Fruit fly (Drosophila melanogaster) whole organism, embryonic: ENCODE results near the gene CG43345.

Experiments
- Bdp1 ChIP-seq: fragments of 200-800 bp; sonication (Bioruptor generic); optimal IDR thresholded peaks from 3 replicates; lab custom pipeline; 2016; ENCODE audit warnings: missing biosample characterization, missing genetic modification characterization
- CG10565 ChIP-seq: fragments of 200-800 bp; sonication (Bioruptor generic); optimal IDR thresholded peaks from 3 replicates; lab custom pipeline; 2016; ENCODE audit warnings: missing biosample characterization, mild to moderate bottlenecking, missing genetic modification characterization
- CG12236 ChIP-seq: fragments of 200-800 bp; sonication (Bioruptor generic); optimal IDR thresholded peaks from 2 replicates; lab custom pipeline; 2016; ENCODE audit warnings: missing biosample characterization, missing genetic modification characterization
- CG13624 ChIP-seq: fragments of 200-800 bp; sonication (Bioruptor generic); optimal IDR thresholded peaks from 2 replicates; lab custom pipeline; 2016; ENCODE audit warnings: missing biosample characterization, missing genetic modification characterization
- CG14014 ChIP-seq: fragments of 200-800 bp; sonication (Bioruptor generic); IDR thresholded peaks from 2 replicates; pipeline ENCODE4 v1.3.6; 2022; ENCODE audit warnings: missing biosample characterization, missing genetic modification characterization
- CG14710 ChIP-seq: fragments of 200-800 bp; sonication (Bioruptor generic); optimal IDR thresholded peaks from 3 replicates; lab custom pipeline; 2019; ENCODE audit warnings: missing biosample characterization, mild to moderate bottlenecking, missing genetic modification characterization, moderate library complexity
- CG2199 ChIP-seq: fragments of 200-800 bp; sonication (Bioruptor generic); IDR thresholded peaks from 3 replicates; pipeline ENCODE4 v1.3.6; 2022; ENCODE audit warnings: missing biosample characterization, missing genetic modification characterization
- CG2678 ChIP-seq: fragments of 200-800 bp; sonication (Bioruptor generic); optimal IDR thresholded peaks from 3 replicates; lab custom pipeline; 2019; ENCODE audit warnings: missing biosample characterization, mild to moderate bottlenecking, missing genetic modification characterization, moderate library complexity
- CG2712 ChIP-seq: fragments of 200-800 bp; optimal IDR thresholded peaks from 3 replicates; lab custom pipeline; 2019; ENCODE audit warnings: missing biosample characterization, mild to moderate bottlenecking, missing genetic modification characterization, moderate library complexity
- CG3995 ChIP-seq: fragments of 200-800 bp; sonication (Bioruptor generic); optimal IDR thresholded peaks from 3 replicates; lab custom pipeline; 2016; ENCODE audit warnings: missing biosample characterization, missing genetic modification characterization
- CG4282 ChIP-seq: fragments of 200-800 bp; sonication (Bioruptor generic); optimal IDR thresholded peaks from 2 replicates; lab custom pipeline; 2016; ENCODE audit warnings: missing biosample characterization, missing genetic modification characterization
- CG6654 ChIP-seq: fragments of 200-800 bp; sonication (Bioruptor generic); optimal IDR thresholded peaks from 2 replicates; lab custom pipeline; 2017; ENCODE audit warnings: missing biosample characterization, mild to moderate bottlenecking, missing genetic modification characterization
- CG8089 ChIP-seq: fragments of 200-800 bp; sonication (Bioruptor generic); optimal IDR thresholded peaks from 3 replicates; lab custom pipeline; 2016; ENCODE audit warnings: missing biosample characterization, missing genetic modification characterization
- CG8944 ChIP-seq: fragments of 200-800 bp; sonication (Bioruptor generic); optimal IDR thresholded peaks from 3 replicates; lab custom pipeline; 2016; ENCODE audit warnings: missing biosample characterization, missing genetic modification characterization
- CG9609 ChIP-seq: fragments of 200-800 bp; sonication (Bioruptor generic); optimal IDR thresholded peaks from 3 replicates; lab custom pipeline; 2016; ENCODE audit warnings: missing biosample characterization, missing genetic modification characterization
- CG9817 ChIP-seq: fragments of 200-800 bp; sonication (Bioruptor generic); optimal IDR thresholded peaks from 2 replicates; lab custom pipeline; 2018; ENCODE audit warnings: missing biosample characterization, mild to moderate bottlenecking, missing genetic modification characterization, moderate library complexity
- CTCF ChIP-seq: fragments of 200-800 bp; sonication (Bioruptor generic); optimal IDR thresholded peaks from 2 replicates; lab custom pipeline; 2017; ENCODE audit warnings: missing biosample characterization, mild to moderate bottlenecking, missing genetic modification characterization, moderate library complexity
- Chrac-16 ChIP-seq: fragments of 200-800 bp; sonication (Bioruptor generic); optimal IDR thresholded peaks from 3 replicates; lab custom pipeline; 2016; ENCODE audit warnings: missing biosample characterization, missing genetic modification characterization
- CoRest ChIP-seq: fragments of 200-800 bp; sonication (Bioruptor generic); optimal IDR thresholded peaks from 3 replicates; lab custom pipeline; 2018; ENCODE audit warnings: missing biosample characterization, mild to moderate bottlenecking, missing genetic modification characterization, moderate library complexity
- Deaf1 ChIP-seq: fragments of 200-800 bp; optimal IDR thresholded peaks from 3 replicates; lab custom pipeline; 2019; ENCODE audit warnings: missing biosample characterization, mild to moderate bottlenecking, missing genetic modification characterization, moderate library complexity
- Dp ChIP-seq: fragments of 200-800 bp; sonication (Bioruptor generic); optimal IDR thresholded peaks from 2 replicates; lab custom pipeline; 2018; ENCODE audit warnings: missing biosample characterization, mild to moderate bottlenecking, missing genetic modification characterization, moderate library complexity
- Dref ChIP-seq: fragments of 200-800 bp; sonication (Bioruptor generic); IDR thresholded peaks from 2 replicates; pipeline ENCODE4 v1.3.6; 2022; ENCODE audit warnings: missing biosample characterization, missing genetic modification characterization
- Ets97D ChIP-seq: fragments of 200-800 bp; sonication (Bioruptor generic); optimal IDR thresholded peaks from 3 replicates; lab custom pipeline; 2016; ENCODE audit warnings: missing biosample characterization, missing genetic modification characterization
- Hey ChIP-seq: fragments of 200-800 bp; sonication (Bioruptor generic); optimal IDR thresholded peaks from 3 replicates; lab custom pipeline; 2018; ENCODE audit warnings: missing biosample characterization, mild to moderate bottlenecking, missing genetic modification characterization
- Lim3 ChIP-seq: fragments of 200-800 bp; sonication (Bioruptor generic); IDR thresholded peaks from 2 replicates; pipeline ENCODE4 v1.3.6; 2022; ENCODE audit warnings: missing biosample characterization, missing genetic modification characterization
- NK7.1 ChIP-seq: fragments of 200-800 bp; sonication (Bioruptor generic); optimal IDR thresholded peaks from 3 replicates; lab custom pipeline; 2016; ENCODE audit warnings: missing biosample characterization, missing genetic modification characterization
- PHDP ChIP-seq: fragments of 200-800 bp; sonication (Bioruptor generic); optimal IDR thresholded peaks from 3 replicates; lab custom pipeline; 2018; ENCODE audit warnings: missing biosample characterization, mild to moderate bottlenecking, missing genetic modification characterization, moderate library complexity
- ac ChIP-seq: fragments of 200-800 bp; sonication (Bioruptor generic); optimal IDR thresholded peaks from 3 replicates; lab custom pipeline; 2017; ENCODE audit warnings: missing biosample characterization, mild to moderate bottlenecking, missing genetic modification characterization
- al ChIP-seq: fragments of 200-800 bp; sonication (Bioruptor generic); IDR thresholded peaks from 2 replicates; pipeline ENCODE4 v1.3.6; 2022; ENCODE audit warnings: missing biosample characterization, missing genetic modification characterization
- ara ChIP-seq: fragments of 200-800 bp; sonication (Bioruptor generic); IDR thresholded peaks from 2 replicates; pipeline ENCODE4 v1.3.6; 2022; ENCODE audit warnings: missing biosample characterization, missing genetic modification characterization
- ash1 ChIP-seq: fragments of 200-800 bp; sonication (Bioruptor generic); optimal IDR thresholded peaks from 2 replicates; lab custom pipeline; 2018; ENCODE audit warnings: missing biosample characterization, mild to moderate bottlenecking, missing genetic modification characterization
- bcd ChIP-seq: fragments of 200-800 bp; sonication (Bioruptor generic); optimal IDR thresholded peaks from 2 replicates; lab custom pipeline; 2017; ENCODE audit warnings: missing biosample characterization, mild to moderate bottlenecking, missing genetic modification characterization
- cato ChIP-seq: fragments of 200-800 bp; sonication (Bioruptor generic); optimal IDR thresholded peaks from 2 replicates; lab custom pipeline; 2016; ENCODE audit warnings: missing biosample characterization, missing genetic modification characterization, borderline replicate concordance
- caup ChIP-seq: fragments of 200-800 bp; sonication (Bioruptor generic); optimal IDR thresholded peaks from 3 replicates; lab custom pipeline; 2017; ENCODE audit warnings: missing biosample characterization, mild to moderate bottlenecking, missing genetic modification characterization, moderate library complexity; ENCODE audit not compliant: severe bottlenecking
- crp ChIP-seq, 2 experiments: fragments of 200-800 bp; sonication (Bioruptor generic); optimal IDR thresholded peaks; 2 replicates in 1 of 2; 3 replicates in 1 of 2; lab custom pipeline; 2017; ENCODE audit warnings: missing biosample characterization in 2 of 2, missing genetic modification characterization in 2 of 2, mild to moderate bottlenecking in 1 of 2, moderate library complexity in 1 of 2
- dan ChIP-seq: fragments of 200-800 bp; sonication (Bioruptor generic); IDR thresholded peaks from 2 replicates; pipeline ENCODE4 v1.3.6; 2022; ENCODE audit warnings: missing biosample characterization, missing genetic modification characterization
- dmrt99B ChIP-seq: fragments of 200-800 bp; sonication (Bioruptor generic); optimal IDR thresholded peaks from 2 replicates; lab custom pipeline; 2018; ENCODE audit warnings: missing biosample characterization, mild to moderate bottlenecking, missing genetic modification characterization, moderate library complexity
- fu2 ChIP-seq: fragments of 200-800 bp; sonication (Bioruptor generic); optimal IDR thresholded peaks from 2 replicates; lab custom pipeline; 2016; ENCODE audit warnings: missing biosample characterization, missing genetic modification characterization
- kah ChIP-seq: fragments of 200-800 bp; sonication (Bioruptor generic); optimal IDR thresholded peaks from 2 replicates; lab custom pipeline; 2018; ENCODE audit warnings: missing biosample characterization, mild to moderate bottlenecking, missing genetic modification characterization
- rib ChIP-seq: fragments of 200-800 bp; sonication (Bioruptor generic); IDR thresholded peaks from 2 replicates; pipeline ENCODE4 v1.3.6; 2022; ENCODE audit warnings: missing biosample characterization, missing genetic modification characterization
- schlank ChIP-seq: fragments of 200-800 bp; sonication (Bioruptor generic); optimal IDR thresholded peaks from 2 replicates; lab custom pipeline; 2018; ENCODE audit warnings: missing biosample characterization, mild to moderate bottlenecking, missing genetic modification characterization
- sens ChIP-seq: fragments of 200-800 bp; sonication (Bioruptor generic); peaks from one replicate; lab custom pipeline; 2016; ENCODE audit warnings: missing biosample characterization, missing genetic modification characterization
- sim ChIP-seq: fragments of 200-800 bp; sonication (Bioruptor generic); IDR thresholded peaks from 2 replicates; pipeline ENCODE4 v1.3.6; 2022; ENCODE audit warnings: missing biosample characterization, missing genetic modification characterization
- sisA ChIP-seq: fragments of 200-800 bp; sonication (Bioruptor generic); IDR thresholded peaks from 2 replicates; pipeline ENCODE4 v1.3.6; 2022; ENCODE audit warnings: missing biosample characterization, missing genetic modification characterization
- ssp ChIP-seq: fragments of 200-800 bp; sonication (Bioruptor generic); IDR thresholded peaks from 2 replicates; pipeline ENCODE4 v1.3.6; 2022; ENCODE audit warnings: missing biosample characterization, missing genetic modification characterization
- tap ChIP-seq: fragments of 200-800 bp; optimal IDR thresholded peaks from 3 replicates; lab custom pipeline; 2019; ENCODE audit warnings: missing biosample characterization, mild to moderate bottlenecking, missing genetic modification characterization, moderate library complexity
- tio ChIP-seq: fragments of 200-800 bp; sonication (Bioruptor generic); optimal IDR thresholded peaks from 2 replicates; lab custom pipeline; 2017; ENCODE audit warnings: missing biosample characterization, missing genetic modification characterization, inconsistent platforms
- tll ChIP-seq, 2 experiments: fragments of 200-800 bp in 1 of 2; fragments of >200 bp in 1 of 2; sonication (Bioruptor generic) in 1 of 2; optimal IDR thresholded peaks; 2 replicates each; lab custom pipeline; 2017 to 2019; ENCODE audit warnings: missing biosample characterization in 2 of 2, missing genetic modification characterization in 2 of 2, mild to moderate bottlenecking in 1 of 2, moderate library complexity in 1 of 2
- trem ChIP-seq: fragments of 200-800 bp; optimal IDR thresholded peaks from 3 replicates; lab custom pipeline; 2019; ENCODE audit warnings: missing biosample characterization, mild to moderate bottlenecking, missing genetic modification characterization, moderate library complexity
- unpg ChIP-seq: fragments of 200-800 bp; sonication (Bioruptor generic); optimal IDR thresholded peaks from 3 replicates; lab custom pipeline; 2018; ENCODE audit warnings: missing biosample characterization, mild to moderate bottlenecking, missing genetic modification characterization, moderate library complexity

Gene CG43345

DNA sequence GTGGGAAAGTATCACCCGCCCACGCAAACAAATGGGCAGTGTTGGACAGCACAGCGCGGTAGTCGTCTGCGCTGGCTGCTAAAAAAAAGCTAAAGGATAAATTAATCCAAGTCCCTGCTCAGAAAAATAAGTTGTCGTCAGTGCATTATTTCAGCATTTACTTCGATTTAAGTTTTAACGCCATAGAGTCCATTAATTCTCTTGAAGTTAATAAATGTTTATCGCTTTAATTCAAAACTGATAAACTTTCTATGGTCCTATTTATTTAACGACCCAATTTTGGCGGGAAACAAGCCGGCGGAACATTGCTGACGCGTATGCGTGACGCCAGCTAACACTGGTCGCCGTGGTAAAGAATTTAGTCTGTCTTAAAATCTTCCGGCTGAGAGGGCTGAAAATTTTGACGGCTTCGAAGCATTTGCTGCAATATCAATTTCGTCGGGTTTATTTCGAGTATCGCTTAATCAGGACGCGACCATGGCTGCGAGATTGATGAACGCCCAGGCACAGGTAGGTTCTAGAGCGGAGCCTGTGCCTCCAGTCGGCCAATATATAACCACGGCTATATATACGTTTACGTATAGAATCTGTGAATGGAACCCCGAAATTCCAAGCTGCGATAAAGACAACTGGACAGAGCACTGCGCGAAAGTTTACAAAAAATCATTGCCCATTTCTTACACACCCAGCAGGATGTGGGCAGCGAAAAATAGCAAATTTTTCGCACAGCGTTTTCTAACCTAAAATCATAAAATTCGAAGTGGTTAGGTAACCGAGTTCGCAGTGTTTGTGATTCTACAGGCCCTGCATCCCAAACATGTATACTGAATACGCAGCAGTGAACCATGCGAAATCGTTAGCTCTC lies at the start of gene CG43345, which contains the start of the genes mAcon1 and CG43346 (continued):
- peak; percentile 75 for TF ChIP-seq CG14014 (GFP tag; lab: Robert Waterston, UW)
- peak; percentile 58 for TF ChIP-seq CG12236 (GFP tag; lab: Kevin White, UChicago)
- no peak for TF ChIP-seq kah (GFP tag; lab: Kevin White, UChicago)
- TF ChIP-seq tap (tag; lab: Kevin White, UChicago), result no peak
- no peak for TF ChIP-seq Dref (GFP tag; lab: Robert Waterston, UW)
- TF ChIP-seq NK7.1, result peak; percentile 81
- peak; percentile 88 for TF ChIP-seq CG8944 (GFP tag; lab: Kevin White, UChicago)
- TF ChIP-seq Chrac-16, result peak; percentile 85
- peak; percentile 87 for TF ChIP-seq CoRest (tag; lab: Kevin White, UChicago)
- TF ChIP-seq bcd (GFP tag; lab: Kevin White, UChicago), result no peak
- peak; percentile 46 for TF ChIP-seq CG3995
- TF ChIP-seq ara (GFP tag; lab: Robert Waterston, UW), result no peak
- TF ChIP-seq CG6654 (GFP tag; lab: Kevin White, UChicago), result peak; percentile 23
- no peak for TF ChIP-seq tio (GFP tag; lab: Kevin White, UChicago)
- TF ChIP-seq CG2712 (tag; lab: Kevin White, UChicago), result no peak
- peak; percentile 79 for TF ChIP-seq Ets97D
- TF ChIP-seq Hey (tag; lab: Kevin White, UChicago), result no peak
- TF ChIP-seq cato (GFP tag; lab: Kevin White, UChicago), result peak; percentile 70
- TF ChIP-seq caup, result no peak
- no peak for TF ChIP-seq CG2678 (tag; lab: Kevin White, UChicago)
- no peak for TF ChIP-seq Deaf1 (tag; lab: Kevin White, UChicago)
- TF ChIP-seq sim, result no peak
- TF ChIP-seq CG2199 (GFP tag; lab: Robert Waterston, UW), result no peak
- TF ChIP-seq ssp (GFP tag; lab: Robert Waterston, UW), result peak; percentile 55
- peak; percentile 75 for TF ChIP-seq Dp (GFP tag; lab: Kevin White, UChicago)
- TF ChIP-seq Bdp1 (GFP tag; lab: Kevin White, UChicago), result peak; percentile 86
- TF ChIP-seq CG8089 (GFP tag; lab: Kevin White, UChicago), result peak; percentile 73
- peak; percentile 60 for TF ChIP-seq sisA (GFP tag; lab: Robert Waterston, UW)
- peak in 1 of 2 experiments; percentile 80 for TF ChIP-seq crp (GFP tag; optimal IDR thresholded peaks at IDR 0.05; lab: Kevin White, UChicago)
- peak; percentile 87 for TF ChIP-seq CG9609 (GFP tag; lab: Kevin White, UChicago)
- no peak for TF ChIP-seq dmrt99B (tag; lab: Kevin White, UChicago)
- TF ChIP-seq CG9817 (tag; lab: Kevin White, UChicago), result peak; percentile 79
- TF ChIP-seq ac (GFP tag; lab: Kevin White, UChicago), result no peak
- peak; percentile 15 to 83 for TF ChIP-seq tll (GFP tag; optimal IDR thresholded peaks at IDR 0.05; lab: Kevin White, UChicago)
- no peak for TF ChIP-seq ash1
- no peak for TF ChIP-seq rib
- TF ChIP-seq al (GFP tag; lab: Robert Waterston, UW), result peak; percentile 73
- TF ChIP-seq unpg, result peak; percentile 64
- TF ChIP-seq sens, result peak; percentile 98
- TF ChIP-seq CTCF (GFP tag; lab: Kevin White, UChicago), result peak; percentile 21
- no peak for TF ChIP-seq dan
- peak; percentile 90 for TF ChIP-seq fu2 (GFP tag; lab: Kevin White, UChicago)
- TF ChIP-seq trem (tag; lab: Kevin White, UChicago), result peak; percentile 79
- TF ChIP-seq schlank (tag; lab: Kevin White, UChicago), result peak; percentile 76
- TF ChIP-seq CG4282 (GFP tag; lab: Kevin White, UChicago), result peak; percentile 59
- TF ChIP-seq Lim3 (GFP tag; lab: Robert Waterston, UW), result no peak
- TF ChIP-seq CG10565, result peak; percentile 16
- TF ChIP-seq PHDP, result peak; percentile 59
- peak; percentile 91 for TF ChIP-seq CG13624
- TF ChIP-seq CG14710 (tag; lab: Kevin White, UChicago), result peak; percentile 86
